Fruit fly (Drosophila melanogaster): ENCODE measurements around the gene slf.

Gene slf

dm6 chr2L:4836193-4836592, 34.5 kb upstream of the slf start:
- TF ChIP-seq CG4496 (GFP tag; IDR thresholded peaks at IDR 0.05), result 0 out of 3 replicates have a peak, but pooled peaks have one; percentile 36
- TF ChIP-seq CG17806 (tag; optimal IDR thresholded peaks at IDR 0.05), result no peak
- TF ChIP-seq Ets98B (GFP tag; IDR thresholded peaks at IDR 0.05), result 0 out of 2 replicates have a peak, but pooled peaks have one; percentile 22

DNA sequence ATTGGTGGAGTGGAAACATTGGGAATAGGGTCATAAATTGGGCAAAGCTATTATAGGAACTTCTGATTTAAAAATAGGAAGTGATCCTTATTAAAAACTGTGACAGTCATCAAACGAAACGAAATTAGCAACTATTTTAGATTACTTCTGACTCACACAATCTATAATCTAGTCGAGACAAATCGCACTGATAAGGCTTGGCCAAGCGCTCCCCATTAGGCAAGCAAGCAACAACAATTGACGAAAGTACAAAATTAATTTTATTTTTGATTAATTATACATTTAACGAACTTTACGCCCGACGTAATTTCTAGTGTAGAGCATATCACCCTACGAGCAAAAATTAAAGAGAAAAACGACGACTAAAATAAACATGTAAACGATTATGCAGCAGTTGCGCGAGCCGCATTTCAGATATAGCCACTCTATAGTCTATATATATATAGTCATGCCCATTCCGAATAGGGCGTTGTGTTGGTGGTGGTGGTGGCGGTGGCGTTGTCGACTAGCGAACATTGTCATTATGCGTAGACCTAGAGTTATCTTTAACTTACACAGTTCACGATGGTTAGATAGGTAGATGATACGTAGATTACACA, 33.5 kb upstream of the slf start, which contains the start of gene Ir25a:
Gene Ir25a (minus strand): TSS at position 210 of the 599 bp plus-strand sequence.
- TF ChIP-seq fd96Ca (GFP tag; IDR thresholded peaks at IDR 0.05) (no peak), CG8159 (tag; optimal IDR thresholded peaks at IDR 0.05) (no peak), EcR (GFP tag; optimal IDR thresholded peaks at IDR 0.05) (no peak), CG14655 (GFP tag; optimal IDR thresholded peaks at IDR 0.05) (no peak), CG34367 (tag; optimal IDR thresholded peaks at IDR 0.05) (no peak)

DNA sequence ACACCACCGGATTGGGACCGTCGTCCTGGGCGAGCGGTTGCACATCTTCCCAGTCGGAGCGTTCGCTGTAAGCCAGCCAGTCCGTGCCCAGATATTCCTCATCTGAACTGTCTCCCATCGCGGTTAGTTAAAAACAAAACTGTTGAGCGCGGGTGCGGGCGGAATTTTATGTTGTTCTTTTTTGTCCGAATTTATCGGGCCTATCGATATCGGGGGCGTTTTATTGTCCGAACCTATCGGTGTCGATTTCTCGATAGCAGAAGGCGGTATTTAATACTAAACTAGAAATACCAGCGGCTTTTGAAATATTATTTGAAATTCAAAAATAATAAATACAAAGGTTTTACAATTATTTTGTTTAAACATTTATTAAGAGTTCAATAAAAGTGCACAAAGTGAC, 28.8 kb upstream of the slf start, which contains the start of gene Fnta:
Gene Fnta (minus strand): TSS at position 204 of the 400 bp plus-strand sequence.
- TF ChIP-seq CG4496 (GFP tag; IDR thresholded peaks at IDR 0.05), result peak; percentile 25; the same call in 2 of the 3 replicates
- peak; percentile 30 for TF ChIP-seq EcR (GFP tag; optimal IDR thresholded peaks at IDR 0.05)
- TF ChIP-seq CG8159 (tag; optimal IDR thresholded peaks at IDR 0.05), result no peak

dm6 chr2L:4829040-4829439, 27.3 kb upstream of the slf start:
- TF ChIP-seq CG12605 (GFP tag; IDR thresholded peaks at IDR 0.05), result no peak
- no peak for TF ChIP-seq rn (GFP tag; IDR thresholded peaks at IDR 0.05)
- no peak for TF ChIP-seq CG32121 (GFP tag; IDR thresholded peaks at IDR 0.05)
- no peak for TF ChIP-seq CG8159 (tag; optimal IDR thresholded peaks at IDR 0.05)
- TF ChIP-seq Ets98B (GFP tag; IDR thresholded peaks at IDR 0.05), result no peak
- TF ChIP-seq gl (tag; optimal IDR thresholded peaks at IDR 0.05), result no peak
- no peak for TF ChIP-seq Pif1B (GFP tag; optimal IDR thresholded peaks at IDR 0.05)
- TF ChIP-seq fd96Ca (GFP tag; IDR thresholded peaks at IDR 0.05), result no peak
- no peak for TF ChIP-seq D1 (tag; optimal IDR thresholded peaks at IDR 0.05)
- no peak for TF ChIP-seq Snoo (tag; optimal IDR thresholded peaks at IDR 0.05)
- no peak for TF ChIP-seq CG4496 (GFP tag; IDR thresholded peaks at IDR 0.05)
- no peak for TF ChIP-seq CG13204 (GFP tag; optimal IDR thresholded peaks at IDR 0.05)

DNA sequence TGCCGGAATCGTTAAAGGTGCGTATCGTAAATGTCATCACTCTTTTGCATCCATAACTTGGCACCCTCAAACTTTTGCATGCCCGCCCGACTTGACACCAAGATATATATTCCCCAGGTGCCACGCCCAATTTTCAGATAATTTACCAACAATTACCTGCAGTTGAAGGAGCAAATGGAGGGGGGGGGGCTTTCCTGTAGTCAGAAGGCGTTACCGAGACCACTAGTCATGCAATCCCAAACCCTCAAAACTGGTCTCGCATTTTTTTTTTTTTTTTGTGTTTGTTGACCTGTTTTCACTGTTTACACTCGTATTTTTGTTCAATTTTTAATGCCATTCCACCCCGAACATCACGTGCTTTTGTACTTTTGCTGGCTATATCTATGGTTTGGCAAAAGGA, 24.0 kb upstream of the slf start:
- TF ChIP-seq EcR (GFP tag; optimal IDR thresholded peaks at IDR 0.05), result peak; percentile 21
- TF ChIP-seq CG15710 (tag; optimal IDR thresholded peaks at IDR 0.05), result no peak

DNA sequence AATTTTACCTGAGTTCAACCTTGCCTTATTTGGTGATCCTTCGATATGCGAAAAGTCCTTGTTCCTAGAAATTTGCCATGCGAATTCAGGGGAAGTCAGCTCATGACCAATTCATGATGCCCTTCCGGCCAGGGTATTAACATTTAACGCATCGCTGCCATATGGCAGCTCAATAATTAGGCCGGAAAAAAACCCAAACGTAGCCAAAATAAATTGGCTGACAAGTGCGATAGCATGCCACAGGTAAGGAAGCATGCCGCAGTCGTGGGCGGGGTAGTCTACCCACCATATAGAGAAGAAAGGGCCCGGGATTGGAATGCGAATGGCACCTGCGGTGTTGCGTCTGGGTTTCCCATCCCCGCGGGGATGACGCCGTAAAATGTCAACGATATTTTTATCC, 22.1 kb upstream of the slf start:
- TF ChIP-seq rn (GFP tag; IDR thresholded peaks at IDR 0.05) (no peak), fd96Ca (GFP tag; IDR thresholded peaks at IDR 0.05) (no peak), gl (tag; optimal IDR thresholded peaks at IDR 0.05) (no peak), CG10348 (GFP tag; IDR thresholded peaks at IDR 0.05) (no peak), CG14655 (GFP tag; optimal IDR thresholded peaks at IDR 0.05) (no peak), CG9948 (tag; optimal IDR thresholded peaks at IDR 0.05) (no peak), CG34367 (tag; optimal IDR thresholded peaks at IDR 0.05) (no peak), CG17806 (tag; optimal IDR thresholded peaks at IDR 0.05) (no peak), Snoo (tag; optimal IDR thresholded peaks at IDR 0.05) (no peak), CG13204 (GFP tag; optimal IDR thresholded peaks at IDR 0.05) (no peak), D1 (tag; optimal IDR thresholded peaks at IDR 0.05) (no peak), CG4496 (GFP tag; IDR thresholded peaks at IDR 0.05) (no peak)

- no peak for TF ChIP-seq CG34367 (tag; optimal IDR thresholded peaks at IDR 0.05)
- TF ChIP-seq CG12605 (GFP tag; IDR thresholded peaks at IDR 0.05), result no peak
- TF ChIP-seq CG8301 (tag; optimal IDR thresholded peaks at IDR 0.05), result no peak
- TF ChIP-seq Pif1A (GFP tag; optimal IDR thresholded peaks at IDR 0.05), result no peak
- TF ChIP-seq fd96Ca (GFP tag; IDR thresholded peaks at IDR 0.05), result no peak
- TF ChIP-seq CG13204 (GFP tag; optimal IDR thresholded peaks at IDR 0.05), result peak; percentile 76
- no peak for TF ChIP-seq Snoo (tag; optimal IDR thresholded peaks at IDR 0.05)
- TF ChIP-seq CG4496 (GFP tag; IDR thresholded peaks at IDR 0.05), result 0 out of 3 replicates have a peak, but pooled peaks have one; percentile 14
- TF ChIP-seq CG8159 (tag; optimal IDR thresholded peaks at IDR 0.05), result no peak
- no peak for TF ChIP-seq CG15710 (tag; optimal IDR thresholded peaks at IDR 0.05)
- no peak for TF ChIP-seq CG10348 (GFP tag; IDR thresholded peaks at IDR 0.05)
- no peak for TF ChIP-seq gl (tag; optimal IDR thresholded peaks at IDR 0.05)
- no peak for TF ChIP-seq CG32121 (GFP tag; IDR thresholded peaks at IDR 0.05)
- no peak for TF ChIP-seq CG14655 (GFP tag; optimal IDR thresholded peaks at IDR 0.05)
- TF ChIP-seq rn (GFP tag; IDR thresholded peaks at IDR 0.05), result no peak
- no peak for TF ChIP-seq D1 (tag; optimal IDR thresholded peaks at IDR 0.05)
Observed at dm6 chr2L:4822258-4822657, 20.5 kb upstream of the slf start.

DNA sequence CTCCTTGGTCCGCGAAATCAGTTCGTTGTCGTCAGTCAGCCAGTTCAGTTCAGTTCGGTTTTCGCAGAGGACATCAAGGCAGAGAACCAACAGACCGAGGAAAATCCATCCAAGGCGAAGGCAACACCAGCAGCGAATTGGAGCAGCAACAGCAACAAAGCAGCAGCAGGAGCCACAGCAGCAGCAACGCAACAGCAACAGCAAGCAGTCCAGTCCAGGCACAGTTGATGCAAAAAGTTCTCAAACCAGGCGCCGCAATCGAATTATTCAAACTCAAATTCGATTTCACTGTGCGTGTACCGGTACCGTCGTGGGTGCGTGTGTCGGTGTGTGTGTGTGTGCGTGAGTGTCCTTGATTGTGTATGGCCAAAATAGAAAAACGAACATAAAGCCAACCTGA, 20.0 kb upstream of the slf start, which contains the start of gene CG15628:
Gene CG15628 (plus strand): TSS at position 18 of the 400 bp plus-strand sequence.
- TF ChIP-seq CG13204 (GFP tag; optimal IDR thresholded peaks at IDR 0.05) (no peak), EcR (GFP tag; optimal IDR thresholded peaks at IDR 0.05) (no peak), gl (tag; optimal IDR thresholded peaks at IDR 0.05) (no peak), CG32121 (GFP tag; IDR thresholded peaks at IDR 0.05) (no peak), CG4496 (GFP tag; IDR thresholded peaks at IDR 0.05) (no peak)

All from whole organism, pupa.